Fruit fly (Drosophila melanogaster) whole organism, embryonic: ENCODE measurements around the gene ghi.
A peak's percentile ranks its signal among the peaks of the same experiment; 100 is the strongest.

Experiments used
- Adf1 ChIP-seq: fragments of 200-800 bp; sonication (Bioruptor generic); IDR thresholded peaks from 2 replicates; pipeline ENCODE4 v1.3.6; 2022; ENCODE audit warnings: missing biosample characterization, missing genetic modification characterization
- CG3163 ChIP-seq: fragments of 200-800 bp; sonication (Bioruptor generic); optimal IDR thresholded peaks from 3 replicates; lab custom pipeline; 2016; ENCODE audit warnings: missing biosample characterization, missing genetic modification characterization
- CG9797 ChIP-seq: fragments of 200-800 bp; sonication (Bioruptor generic); optimal IDR thresholded peaks from 3 replicates; lab custom pipeline; 2018; ENCODE audit warnings: missing biosample characterization, mild to moderate bottlenecking, missing genetic modification characterization
- HHEX ChIP-seq: fragments of 200-800 bp; sonication (Bioruptor generic); optimal IDR thresholded peaks from 3 replicates; lab custom pipeline; 2017; ENCODE audit warnings: missing biosample characterization, mild to moderate bottlenecking, missing genetic modification characterization, missing genetic modification reagents
- HmgZ ChIP-seq: fragments of 200-800 bp; sonication (Bioruptor generic); optimal IDR thresholded peaks from 2 replicates; lab custom pipeline; 2018; ENCODE audit warnings: missing biosample characterization, mild to moderate bottlenecking, missing genetic modification characterization
- Hsf ChIP-seq: fragments of 200-800 bp; sonication (Bioruptor generic); optimal IDR thresholded peaks from 3 replicates; lab custom pipeline; 2016; ENCODE audit warnings: missing biosample characterization, missing genetic modification characterization
- Myb ChIP-seq: fragments of 200-800 bp; sonication (Bioruptor generic); optimal IDR thresholded peaks from 2 replicates; lab custom pipeline; 2016; ENCODE audit warnings: missing biosample characterization, missing genetic modification characterization
- bsh ChIP-seq, 2 experiments: fragments of 200-800 bp; sonication (Bioruptor generic); optimal IDR thresholded peaks; 2 replicates each; lab custom pipeline; 2017 to 2018; ENCODE audit warnings: mild to moderate bottlenecking in 2 of 2, missing biosample characterization in 2 of 2, missing genetic modification characterization in 2 of 2, moderate library complexity in 1 of 2
- grn ChIP-seq: fragments of 200-800 bp; sonication (Bioruptor generic); optimal IDR thresholded peaks from 3 replicates; lab custom pipeline; 2017; ENCODE audit warnings: missing biosample characterization, missing genetic modification characterization
- ken ChIP-seq: fragments of 200-800 bp; sonication (Bioruptor generic); IDR thresholded peaks from 3 replicates; pipeline ENCODE4 v1.3.6; 2022; ENCODE audit warnings: missing biosample characterization, missing genetic modification characterization
- onecut ChIP-seq: fragments of 200-800 bp; sonication (Bioruptor generic); IDR thresholded peaks from 2 replicates; pipeline ENCODE4 v1.3.6; 2022; ENCODE audit warnings: missing biosample characterization, missing genetic modification characterization
- pan ChIP-seq, 4 experiments: fragments of >200 bp in 3 of 4; fragments of 200-800 bp in 1 of 4; sonication (Bioruptor generic) in 1 of 4; optimal IDR thresholded peaks in 3 of 4; IDR thresholded peaks in 1 of 4; 2 replicates each; pipeline versions ENCODE4 v1.3.6 to Lab custom; 2017 to 2022; ENCODE audit warnings: missing biosample characterization in 2 of 4, missing genetic modification characterization in 2 of 4, mixed read lengths in 1 of 4
- vvl ChIP-seq: fragments of 200-800 bp; sonication (Bioruptor generic); IDR thresholded peaks from 2 replicates; pipeline ENCODE4 v1.3.6; 2022; ENCODE audit warnings: missing biosample characterization, missing genetic modification characterization

DNA sequence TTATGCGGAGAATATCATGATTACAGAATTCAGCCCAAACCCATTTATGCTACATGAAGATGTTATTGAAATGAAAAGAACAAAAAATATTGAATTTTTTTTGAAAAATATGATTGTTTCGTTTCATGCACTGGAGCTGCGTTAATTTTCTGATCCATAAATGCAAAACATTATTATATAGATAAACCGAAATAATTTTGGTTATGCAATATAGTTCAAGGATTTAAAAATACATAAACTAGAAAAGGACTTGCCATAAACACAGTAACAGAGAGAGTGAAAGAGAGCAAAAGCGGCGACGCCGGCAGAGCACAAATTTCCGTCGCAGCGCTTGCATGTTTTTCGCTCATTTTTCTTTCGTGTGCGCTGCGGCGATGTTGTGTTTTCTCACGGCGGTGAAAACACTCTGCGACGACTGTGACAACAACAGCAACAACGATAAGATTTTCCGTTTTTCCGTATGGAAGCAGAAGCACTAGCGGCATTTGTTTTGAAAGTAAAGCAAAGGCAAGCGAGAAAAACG lies 10.6 kb downstream of the ghi start:
- peak; percentile 50 for TF ChIP-seq CG3163 (GFP tag; lab: Kevin White, UChicago)
- TF ChIP-seq grn (GFP tag; lab: Kevin White, UChicago): no peak
- peak; percentile 84 to 92 for TF ChIP-seq bsh (GFP tag; optimal IDR thresholded peaks at IDR 0.05; lab: Kevin White, UChicago)
- peak; percentile 83 for TF ChIP-seq HHEX (GFP tag; lab: Kevin White, UChicago)
- peak; percentile 4 for TF ChIP-seq CG9797
- peak; percentile 83 for TF ChIP-seq Adf1 (GFP tag; lab: Robert Waterston, UW)
- peak; percentile 4 for TF ChIP-seq Myb (GFP tag; lab: Kevin White, UChicago)
- peak; percentile 91 for TF ChIP-seq vvl (GFP tag; lab: Robert Waterston, UW)
- peak; percentile 69 for TF ChIP-seq onecut
- TF ChIP-seq HmgZ (tag; lab: Kevin White, UChicago): peak; percentile 88
- peak; percentile 86 for TF ChIP-seq Hsf (GFP tag; lab: Kevin White, UChicago)
- TF ChIP-seq ken (GFP tag; lab: Robert Waterston, UW): peak; percentile 43; the same call in 1 of the 3 replicates
- TF ChIP-seq pan (optimal IDR thresholded peaks at IDR 0.05; lab: Kevin White, UChicago): no peak
- peak in 1 of 2 experiments; percentile 76 for TF ChIP-seq pan (GFP tag; optimal IDR thresholded peaks at IDR 0.05 in 1 of 2, IDR thresholded peaks at IDR 0.05 in 1 of 2)
